Fruit fly (Drosophila melanogaster): Measurements from ENCODE around the gene CG33223.

DNA sequence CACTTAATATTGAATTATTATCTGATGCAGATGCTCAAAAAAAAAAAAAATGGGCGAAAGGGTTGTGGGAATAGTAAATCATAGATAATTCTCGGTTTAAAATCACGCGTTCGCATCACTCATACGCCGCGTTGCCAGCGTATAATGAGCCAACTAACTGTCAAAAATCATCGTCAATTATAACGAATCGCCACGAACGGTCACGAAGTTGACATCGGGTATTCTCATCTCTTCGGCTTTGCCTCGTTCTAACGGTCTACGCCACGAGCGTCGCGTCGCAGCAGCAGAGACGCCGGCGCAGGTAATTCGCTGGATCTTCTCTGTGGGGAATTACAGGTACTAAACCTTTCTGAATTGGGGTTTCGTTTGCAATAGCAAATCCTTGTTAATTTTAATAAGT is 17.7 kb upstream of the CG33223 start:
- TF ChIP-seq esn (GFP tag; optimal IDR thresholded peaks at IDR 0.05) (no peak), spab (GFP tag; optimal IDR thresholded peaks at IDR 0.05) (no peak), CG1621 (tag; optimal IDR thresholded peaks at IDR 0.05) (no peak), CG32006 (GFP tag; optimal IDR thresholded peaks at IDR 0.05) (no peak), svp (GFP tag) (no peak), Blimp-1 (GFP tag; optimal IDR thresholded peaks at IDR 0.05) (no peak), Eip78C (GFP tag) (no peak), ss (GFP tag; optimal IDR thresholded peaks at IDR 0.05) (no peak), CG16779 (tag; optimal IDR thresholded peaks at IDR 0.05) (no peak)
